Fruit fly (Drosophila melanogaster): Measurements from ENCODE around the gene CG14569.

The CG14569 gene

DNA sequence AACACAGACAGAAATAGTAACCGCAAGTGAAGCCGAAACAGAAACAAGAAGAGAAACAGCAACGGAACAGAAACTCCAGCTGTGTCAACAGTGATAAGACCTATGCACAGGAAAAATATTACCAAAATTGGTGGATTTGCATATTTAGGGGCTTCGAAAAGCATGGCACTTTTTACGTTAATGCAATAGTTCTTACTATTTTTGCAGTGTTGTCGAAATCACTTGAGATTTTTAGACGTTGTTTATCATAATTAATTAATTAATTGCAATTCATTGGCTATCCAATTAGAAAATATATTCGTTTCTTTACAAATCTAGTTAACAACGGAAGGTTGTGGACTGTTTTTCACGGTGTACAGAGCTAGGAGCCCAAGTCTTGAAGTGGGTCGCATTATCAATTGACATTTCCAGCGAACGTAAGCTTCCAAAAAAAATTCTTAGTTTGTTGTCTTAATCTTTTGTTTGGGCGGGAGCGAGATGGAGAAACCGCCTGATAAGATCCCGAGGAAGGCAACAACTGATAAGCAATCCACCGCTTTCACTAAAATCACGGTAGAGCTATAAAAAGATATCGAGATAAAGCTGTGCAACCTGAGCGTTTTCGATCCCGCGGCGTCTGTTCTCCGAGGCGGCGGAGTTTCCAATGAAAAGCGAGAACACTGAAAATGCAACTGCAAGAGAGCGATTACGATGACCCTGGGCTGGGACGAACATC is 4.2 kb downstream of the CG14569 start:
- no peak for TF ChIP-seq noc (tag; optimal IDR thresholded peaks at IDR 0.05)

DNA sequence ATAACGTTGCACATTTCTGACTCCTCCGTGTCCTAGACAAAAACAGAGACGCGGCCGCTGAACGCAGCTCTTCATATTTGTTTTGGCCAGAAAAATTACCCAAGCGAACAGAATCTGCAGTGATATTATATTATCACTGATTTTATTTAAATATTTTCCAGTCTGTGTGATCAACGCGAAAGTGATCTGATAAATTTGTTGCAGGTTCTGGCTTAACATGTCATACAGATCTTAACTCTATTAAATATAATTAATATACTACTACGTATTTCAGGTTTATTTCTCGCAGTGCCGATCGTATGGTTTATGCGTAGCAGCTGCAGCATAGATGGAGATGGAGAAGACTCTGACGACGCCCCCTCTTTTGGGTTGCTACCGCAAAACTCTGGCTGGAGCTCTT is 10.5 kb downstream of the CG14569 start:
- no peak for TF ChIP-seq noc (tag; optimal IDR thresholded peaks at IDR 0.05)

DNA sequence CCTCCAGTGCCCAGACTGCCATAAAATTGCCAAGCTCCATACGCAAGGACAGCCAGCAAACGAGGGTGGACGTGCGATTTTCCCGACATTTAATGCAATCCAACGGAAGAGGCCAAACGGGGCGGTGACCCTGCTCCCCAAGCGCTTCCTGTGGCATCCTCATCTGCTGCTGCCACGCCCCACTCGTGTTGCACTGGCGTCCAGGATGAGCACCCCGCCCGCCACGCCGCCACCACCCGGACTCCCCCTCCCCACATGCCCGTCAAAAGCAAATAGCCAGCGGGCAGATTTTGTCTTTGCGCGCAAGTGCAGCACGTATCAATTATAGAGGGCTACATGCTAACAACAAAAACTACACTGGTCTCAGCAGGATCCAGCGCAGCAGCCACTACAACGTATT is 13.1 kb downstream of the CG14569 start:
- no peak for TF ChIP-seq noc (tag; optimal IDR thresholded peaks at IDR 0.05)

dm6 chr3L:21715974-21716373 is 15.4 kb downstream of the CG14569 start:
- no peak for TF ChIP-seq noc (tag; optimal IDR thresholded peaks at IDR 0.05)

DNA sequence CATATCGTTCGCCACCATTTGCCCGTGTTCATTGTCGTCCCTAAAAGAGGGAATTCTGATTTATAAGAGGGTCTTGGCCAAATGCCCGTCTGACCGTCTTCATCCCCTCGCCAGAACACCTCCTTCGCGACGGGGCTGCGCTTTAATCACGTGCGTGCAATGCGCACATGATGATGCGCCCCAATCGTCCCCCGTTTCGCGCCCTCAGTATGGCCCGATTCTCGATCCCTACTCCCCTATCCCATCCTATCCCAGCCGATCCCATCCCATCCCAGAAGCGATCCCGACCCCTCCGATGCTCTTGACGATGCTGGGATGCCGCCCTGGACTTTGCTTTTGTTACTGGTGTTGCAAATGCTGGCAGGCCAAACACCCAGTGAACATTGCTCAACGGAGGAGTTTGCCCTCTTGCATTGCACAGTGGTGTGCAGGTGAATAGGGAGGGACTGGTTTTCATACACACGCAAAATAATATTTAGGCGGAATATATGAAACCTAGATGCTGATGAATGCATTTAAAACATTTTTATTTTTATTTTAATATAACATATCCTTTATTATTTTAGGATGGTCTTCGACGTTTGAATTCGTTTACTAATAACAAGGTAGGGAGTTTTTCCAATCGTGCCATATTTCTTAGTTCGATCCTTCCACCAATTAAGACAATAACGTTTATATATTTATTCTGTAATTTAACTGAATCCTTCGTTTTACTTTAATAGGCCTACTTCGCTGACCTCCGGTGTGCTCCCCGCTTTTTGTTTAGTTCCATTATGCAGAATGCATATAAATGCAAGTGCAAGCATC is 21.4 kb downstream of the CG14569 start:
- no peak for TF ChIP-seq noc (tag; optimal IDR thresholded peaks at IDR 0.05)

DNA sequence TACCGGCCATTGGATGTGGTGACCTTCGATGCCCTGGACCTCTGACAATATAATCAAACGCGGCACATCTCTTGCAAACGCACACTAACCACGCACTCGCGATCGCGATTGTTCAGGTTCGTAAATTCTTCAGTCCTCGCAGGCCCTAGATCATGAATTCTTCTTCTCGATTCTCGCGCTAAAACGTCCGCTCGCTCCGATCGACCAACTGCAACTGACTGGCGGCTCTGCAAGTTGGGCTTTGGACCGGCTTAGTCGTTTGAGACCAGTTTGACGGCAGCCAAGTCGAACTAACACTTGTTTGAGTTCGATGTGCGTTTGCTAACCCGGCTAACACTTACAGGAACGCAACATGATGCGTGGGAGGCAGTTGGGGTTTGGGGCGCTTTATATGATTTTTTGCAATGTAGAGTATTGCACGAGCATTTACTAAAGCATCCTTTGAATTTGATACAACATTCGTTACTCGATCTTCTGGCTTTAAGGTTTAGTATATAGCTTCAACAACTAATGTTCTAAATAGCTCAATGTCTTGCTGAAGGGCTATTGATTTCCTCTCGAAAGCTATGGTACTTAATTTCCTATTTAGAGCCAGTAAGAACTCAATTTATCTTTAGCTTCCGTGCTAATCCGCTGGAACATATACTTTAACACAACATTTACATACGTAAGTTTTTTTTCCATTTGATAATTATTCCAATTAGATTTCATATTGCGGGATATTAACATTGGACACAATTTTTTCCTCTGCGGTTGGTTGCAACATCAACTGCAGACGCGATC is 25.0 kb downstream of the CG14569 start, which contains the start of gene CG32447:
Gene CG32447 (minus strand): TSS at position 222 of the 783 bp plus-strand sequence.
- no peak for TF ChIP-seq noc (tag; optimal IDR thresholded peaks at IDR 0.05)

DNA sequence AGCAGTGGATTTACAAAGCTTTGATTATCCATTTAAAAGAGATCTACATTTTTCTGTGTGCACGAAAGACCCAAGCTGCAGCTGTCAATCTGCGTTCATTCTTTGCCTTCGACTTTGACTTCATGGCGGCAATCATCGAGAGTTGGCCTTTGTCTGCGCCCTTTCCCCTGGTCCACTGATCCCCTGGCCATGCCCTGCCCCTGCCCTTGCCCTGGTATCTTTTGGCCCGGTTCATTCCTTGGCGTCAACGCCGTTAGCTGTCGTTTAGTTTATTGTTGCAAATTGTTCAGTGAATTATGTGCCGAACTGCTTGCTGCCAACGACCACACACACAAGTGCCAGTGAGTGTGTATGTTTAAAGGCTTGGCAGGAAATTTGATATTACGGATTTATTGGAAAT is 30.4 kb downstream of the CG14569 start:
- no peak for TF ChIP-seq noc (tag; optimal IDR thresholded peaks at IDR 0.05)

DNA sequence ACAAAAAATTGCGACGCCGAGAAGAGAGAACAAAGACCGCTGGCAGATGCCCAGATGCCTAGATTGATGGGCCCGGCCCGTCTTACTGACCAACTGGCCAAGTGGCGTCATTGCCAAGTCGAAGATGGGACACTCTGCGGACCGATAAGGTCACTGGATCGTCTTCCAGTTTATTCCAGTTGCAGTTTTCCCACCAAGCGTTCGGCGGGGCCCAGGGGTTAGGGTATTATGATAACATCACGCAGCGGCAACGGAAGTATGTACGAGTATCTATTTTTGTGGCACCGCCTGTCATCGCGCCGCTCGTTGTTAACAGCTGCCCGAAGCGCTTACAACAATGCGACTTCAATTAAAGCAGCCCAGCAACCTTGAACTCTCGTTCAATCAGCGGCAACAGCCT is 31.3 kb downstream of the CG14569 start:
- no peak for TF ChIP-seq noc (tag; optimal IDR thresholded peaks at IDR 0.05)

dm6 chr3L:21694647-21695046 is 36.7 kb downstream of the CG14569 start:
- no peak for TF ChIP-seq noc (tag; optimal IDR thresholded peaks at IDR 0.05)

DNA sequence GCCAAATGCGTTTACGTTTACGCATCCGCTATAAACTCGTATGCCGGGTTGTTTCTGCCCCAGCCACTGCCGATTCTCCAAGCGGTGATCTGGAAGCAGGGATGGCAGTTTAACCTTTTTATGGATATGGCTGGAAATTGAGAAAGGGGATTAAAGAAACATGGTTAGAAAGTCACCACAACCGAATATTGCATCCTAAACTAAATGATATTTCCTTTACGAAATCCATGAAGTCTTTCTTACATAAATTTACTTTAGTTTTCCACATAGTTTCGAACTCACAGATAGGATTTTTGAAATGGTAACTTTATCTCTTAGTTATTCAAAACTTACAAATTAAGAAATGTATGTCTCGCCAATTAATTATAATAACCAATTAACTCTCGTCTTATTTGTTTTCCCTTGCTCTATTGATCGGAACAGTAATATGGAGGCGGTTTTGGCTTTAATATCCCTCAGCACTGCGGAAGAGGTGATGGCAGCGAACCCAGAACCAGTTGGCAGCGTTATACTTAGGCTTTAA is 42.7 kb downstream of the CG14569 start:
- no peak for TF ChIP-seq noc (tag; optimal IDR thresholded peaks at IDR 0.05)

DNA sequence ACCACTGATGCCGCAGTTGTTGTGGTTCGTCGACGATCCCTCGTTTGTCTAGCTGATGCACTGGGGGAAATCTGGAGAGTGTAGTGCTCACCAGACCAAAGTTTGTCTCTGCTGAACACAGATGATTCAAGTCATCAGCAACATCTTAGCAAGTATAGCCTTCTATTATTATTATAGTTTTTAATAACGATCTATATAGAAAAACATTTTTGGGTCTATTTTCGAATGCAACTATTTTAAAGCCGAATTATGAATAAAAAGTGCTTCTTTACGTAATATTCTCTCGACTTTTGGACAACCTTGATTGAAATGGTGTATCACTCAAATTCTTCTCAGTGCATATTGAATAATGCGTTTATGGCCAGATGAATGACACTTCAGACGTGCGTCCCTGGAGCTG is 45.6 kb downstream of the CG14569 start:
- TF ChIP-seq noc (tag; optimal IDR thresholded peaks at IDR 0.05): no peak

DNA sequence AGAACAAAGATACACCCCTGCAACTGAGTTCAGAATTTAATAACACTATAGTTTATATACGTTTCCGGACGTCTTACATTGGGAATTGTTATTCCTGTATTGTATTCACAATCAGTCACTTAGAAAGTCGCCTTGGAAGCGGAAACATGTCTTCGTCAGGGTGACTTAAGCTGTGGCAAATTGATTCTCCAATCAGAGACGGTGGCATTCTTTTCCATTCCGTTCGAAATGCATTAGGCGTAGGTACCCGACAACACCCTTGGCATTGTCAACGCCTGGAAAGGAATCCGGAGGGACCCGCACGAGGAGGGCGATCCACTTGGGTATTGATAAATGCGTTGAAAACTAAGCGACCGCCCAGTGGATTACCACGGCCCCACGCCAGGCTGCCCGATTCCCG is 47.4 kb downstream of the CG14569 start, which contains the start of gene Sfp78E:
Gene Sfp78E (minus strand): TSS at position 101 of the 400 bp plus-strand sequence.
- TF ChIP-seq noc (tag; optimal IDR thresholded peaks at IDR 0.05): no peak

All from whole organism, larva.